Worm (Caenorhabditis elegans): ENCODE measurements around the gene gst-34.
"Not testable (repeated sequence)": the region's sequence is repeated elsewhere in the genome, so short reads cannot be mapped to it uniquely, and the experiment has no call there.

gst-34 gene

ce11 chrII:15145594-15145993, 37.4 kb downstream of the gst-34 start, which contains the start of gene Y53F4B.27:
TSS of gene Y53F4B.27 (plus strand) at chrII:15145894.
- TF ChIP-seq flt-1 (GFP tag; IDR thresholded peaks at IDR 0.05) (no peak), ref-1 (GFP tag; conservative IDR thresholded peaks at IDR 0.05) (no peak), T22C8.4 (GFP tag; IDR thresholded peaks at IDR 0.05) (no peak), ztf-29 (GFP tag; IDR thresholded peaks at IDR 0.05) (no peak), cog-1 (tag; optimal IDR thresholded peaks at IDR 0.05) (no peak), klf-2 (GFP tag; conservative IDR thresholded peaks at IDR 0.05) (no peak), ztf-23 (GFP tag; IDR thresholded peaks at IDR 0.05) (no peak), tab-1 (GFP tag; IDR thresholded peaks at IDR 0.05) (no peak), med-1 (GFP tag; optimal IDR thresholded peaks at IDR 0.05; ENCODE audit: insufficient read depth) (no peak)

- no peak for TF ChIP-seq med-1 (GFP tag; optimal IDR thresholded peaks at IDR 0.05; ENCODE audit: insufficient read depth)
- no peak for TF ChIP-seq flt-1 (GFP tag; IDR thresholded peaks at IDR 0.05)
- no peak for TF ChIP-seq cog-1 (tag; optimal IDR thresholded peaks at IDR 0.05)
- no peak for TF ChIP-seq tab-1 (GFP tag; IDR thresholded peaks at IDR 0.05)
- TF ChIP-seq ref-1 (GFP tag; conservative IDR thresholded peaks at IDR 0.05), result no peak
- no peak for TF ChIP-seq klf-2 (GFP tag; conservative IDR thresholded peaks at IDR 0.05)
- no peak for TF ChIP-seq T22C8.4 (GFP tag; IDR thresholded peaks at IDR 0.05)
- no peak for TF ChIP-seq ztf-23 (GFP tag; IDR thresholded peaks at IDR 0.05)
- TF ChIP-seq ztf-29 (GFP tag; IDR thresholded peaks at IDR 0.05), result no peak
Observed at ce11 chrII:15143729-15144128, 39.3 kb downstream of the gst-34 start.

ce11 chrII:15140881-15141280, 42.2 kb downstream of the gst-34 start, which contains the start of gene Y53F4B.26:
TSS of gene Y53F4B.26 (minus strand) at chrII:15140981.
- TF ChIP-seq ztf-23 (GFP tag; IDR thresholded peaks at IDR 0.05); klf-2 (GFP tag; conservative IDR thresholded peaks at IDR 0.05); T22C8.4 (GFP tag; IDR thresholded peaks at IDR 0.05): not testable (repeated sequence)

- TF ChIP-seq T22C8.4 (GFP tag; IDR thresholded peaks at IDR 0.05) (no peak), ztf-23 (GFP tag; IDR thresholded peaks at IDR 0.05) (no peak), cog-1 (tag; optimal IDR thresholded peaks at IDR 0.05) (no peak), med-1 (GFP tag; optimal IDR thresholded peaks at IDR 0.05; ENCODE audit: insufficient read depth) (no peak), flt-1 (GFP tag; IDR thresholded peaks at IDR 0.05) (no peak), tab-1 (GFP tag; IDR thresholded peaks at IDR 0.05) (no peak), ztf-29 (GFP tag; IDR thresholded peaks at IDR 0.05) (no peak), klf-2 (GFP tag; conservative IDR thresholded peaks at IDR 0.05) (no peak), ref-1 (GFP tag; conservative IDR thresholded peaks at IDR 0.05) (no peak)
Observed at ce11 chrII:15135886-15136285, 47.2 kb downstream of the gst-34 start, which contains the start of gene Y53F4B.25. TSS of gene Y53F4B.25 (plus strand) at chrII:15136186.

ce11 chrII:15134332-15134731, 48.7 kb downstream of the gst-34 start, which contains the start of gene Y53F4B.24:
TSS of gene Y53F4B.24 (minus strand) at chrII:15134432.
- no peak for TF ChIP-seq cog-1 (tag; optimal IDR thresholded peaks at IDR 0.05)
- TF ChIP-seq T22C8.4 (GFP tag; IDR thresholded peaks at IDR 0.05), result no peak
- TF ChIP-seq tab-1 (GFP tag; IDR thresholded peaks at IDR 0.05), result no peak
- TF ChIP-seq klf-2 (GFP tag; conservative IDR thresholded peaks at IDR 0.05), result no peak
- TF ChIP-seq med-1 (GFP tag; optimal IDR thresholded peaks at IDR 0.05; ENCODE audit: insufficient read depth), result no peak
- TF ChIP-seq ref-1 (GFP tag; conservative IDR thresholded peaks at IDR 0.05), result no peak
- TF ChIP-seq ztf-23 (GFP tag; IDR thresholded peaks at IDR 0.05), result no peak
- no peak for TF ChIP-seq flt-1 (GFP tag; IDR thresholded peaks at IDR 0.05)
- no peak for TF ChIP-seq ztf-29 (GFP tag; IDR thresholded peaks at IDR 0.05)

- TF ChIP-seq med-1 (GFP tag; optimal IDR thresholded peaks at IDR 0.05; ENCODE audit: insufficient read depth) (no peak), flt-1 (GFP tag; IDR thresholded peaks at IDR 0.05) (no peak), T22C8.4 (GFP tag; IDR thresholded peaks at IDR 0.05) (no peak), ztf-29 (GFP tag; IDR thresholded peaks at IDR 0.05) (no peak), klf-2 (GFP tag; conservative IDR thresholded peaks at IDR 0.05) (no peak), ref-1 (GFP tag; conservative IDR thresholded peaks at IDR 0.05) (no peak), ztf-23 (GFP tag; IDR thresholded peaks at IDR 0.05) (no peak), cog-1 (tag; optimal IDR thresholded peaks at IDR 0.05) (no peak), tab-1 (GFP tag; IDR thresholded peaks at IDR 0.05) (no peak)
Observed at ce11 chrII:15130512-15130911, 52.5 kb downstream of the gst-34 start, which contains the start of gene Y53F4B.62. TSS of gene Y53F4B.62 (minus strand) at chrII:15130612.
